Fruit fly (Drosophila melanogaster) whole organism, prepupa: ENCODE results near the gene CG5359.

ENCODE experiments used
- CG10669 ChIP-seq: fragments of 200-800 bp; sonication (Bioruptor generic); optimal IDR thresholded peaks from 3 replicates; lab custom pipeline; 2018; ENCODE audit warnings: missing biosample characterization, mild to moderate bottlenecking, missing genetic modification characterization, moderate library complexity
- CG11294 ChIP-seq: fragments of 200-800 bp; sonication (Bioruptor generic); IDR thresholded peaks from 2 replicates; pipeline ENCODE4 v1.3.6; 2022; ENCODE audit warnings: missing biosample characterization, missing genetic modification characterization
- CG15336 ChIP-seq: fragments of 200-800 bp; sonication (Bioruptor generic); IDR thresholded peaks from 2 replicates; pipeline ENCODE4 v1.3.6; 2022; ENCODE audit warnings: missing biosample characterization, missing genetic modification characterization
- CG1621 ChIP-seq: fragments of 200-800 bp; sonication (Bioruptor generic); optimal IDR thresholded peaks from 3 replicates; lab custom pipeline; 2018; ENCODE audit warnings: missing biosample characterization, mild to moderate bottlenecking, missing genetic modification characterization
- CG16779 ChIP-seq: fragments of 200-800 bp; sonication (Bioruptor generic); optimal IDR thresholded peaks from 3 replicates; lab custom pipeline; 2017; ENCODE audit warnings: missing biosample characterization, mild to moderate bottlenecking, missing genetic modification characterization
- CG31627 ChIP-seq: fragments of 200-800 bp; sonication (Bioruptor generic); optimal IDR thresholded peaks from 3 replicates; lab custom pipeline; 2016; ENCODE audit warnings: missing biosample characterization, missing genetic modification characterization
- CG34406 ChIP-seq: fragments of 200-800 bp; sonication (Bioruptor generic); optimal IDR thresholded peaks from 3 replicates; lab custom pipeline; 2016; ENCODE audit warnings: missing biosample characterization, missing genetic modification characterization
- CG3919 ChIP-seq: fragments of 200-800 bp; sonication (Bioruptor generic); optimal IDR thresholded peaks from 3 replicates; lab custom pipeline; 2016; ENCODE audit warnings: missing biosample characterization, missing genetic modification characterization
- CG4318 ChIP-seq: fragments of 200-800 bp; sonication (Bioruptor generic); optimal IDR thresholded peaks from 3 replicates; lab custom pipeline; 2017; ENCODE audit warnings: missing biosample characterization, mild to moderate bottlenecking, missing genetic modification characterization
- CG6163 ChIP-seq: fragments of 200-800 bp; sonication (Bioruptor generic); IDR thresholded peaks from 3 replicates; pipeline ENCODE4 v1.3.6; 2022; ENCODE audit warnings: missing biosample characterization, missing genetic modification characterization
- CG6792 ChIP-seq: fragments of 200-800 bp; sonication (Bioruptor generic); optimal IDR thresholded peaks from 3 replicates; lab custom pipeline; 2016; ENCODE audit warnings: missing biosample characterization, missing genetic modification characterization
- CG6808 ChIP-seq: fragments of 200-800 bp; sonication (Bioruptor generic); optimal IDR thresholded peaks from 3 replicates; lab custom pipeline; 2017; ENCODE audit warnings: missing biosample characterization, missing genetic modification characterization, mild to moderate bottlenecking, moderate library complexity, missing genetic modification reagents
- CG6854 ChIP-seq: fragments of 200-800 bp; sonication (Bioruptor generic); optimal IDR thresholded peaks from 2 replicates; lab custom pipeline; 2017; ENCODE audit warnings: missing biosample characterization, mild to moderate bottlenecking, missing genetic modification characterization
- CG7368 ChIP-seq: fragments of 200-800 bp; sonication (Bioruptor generic); optimal IDR thresholded peaks from 3 replicates; lab custom pipeline; 2016; ENCODE audit warnings: missing biosample characterization, missing genetic modification characterization
- CG8119 ChIP-seq: fragments of 200-800 bp; sonication (Bioruptor generic); IDR thresholded peaks from 3 replicates; pipeline ENCODE4 v1.3.6; 2022; ENCODE audit warnings: missing biosample characterization, missing genetic modification characterization
- CG8319 ChIP-seq: fragments of 200-800 bp; sonication (Bioruptor generic); optimal IDR thresholded peaks from 3 replicates; lab custom pipeline; 2016; ENCODE audit warnings: missing biosample characterization, missing genetic modification characterization
- CG8632 ChIP-seq: fragments of 200-800 bp; sonication (Bioruptor generic); optimal IDR thresholded peaks from 3 replicates; lab custom pipeline; 2016; ENCODE audit warnings: missing biosample characterization, missing genetic modification characterization
- CG9139 ChIP-seq: fragments of 200-800 bp; sonication (Bioruptor generic); optimal IDR thresholded peaks from 3 replicates; lab custom pipeline; 2017; ENCODE audit warnings: missing biosample characterization, mild to moderate bottlenecking, missing genetic modification characterization
- Eip78C ChIP-seq: fragments of 200-800 bp; sonication (Bioruptor generic); peaks from one replicate; lab custom pipeline; 2016; ENCODE audit warnings: missing biosample characterization, missing genetic modification characterization
- Hr38 ChIP-seq: sonication (Bioruptor generic); optimal IDR thresholded peaks from 2 replicates; lab custom pipeline; 2016; ENCODE audit warnings: missing biosample characterization, missing genetic modification characterization
- Hr39 ChIP-seq: fragments of 200-800 bp; sonication (Bioruptor generic); optimal IDR thresholded peaks from 2 replicates; lab custom pipeline; 2016; ENCODE audit warnings: missing biosample characterization, missing genetic modification characterization
- Lpt ChIP-seq: fragments of 200-800 bp; sonication (Bioruptor generic); optimal IDR thresholded peaks from 3 replicates; lab custom pipeline; 2016; ENCODE audit warnings: missing biosample characterization, missing genetic modification characterization
- Met ChIP-seq: fragments of 200-800 bp; sonication (Bioruptor generic); optimal IDR thresholded peaks from 3 replicates; lab custom pipeline; 2016; ENCODE audit warnings: missing biosample characterization, missing genetic modification characterization
- OdsH ChIP-seq: fragments of 200-800 bp; sonication (Bioruptor generic); optimal IDR thresholded peaks from 3 replicates; lab custom pipeline; 2016; ENCODE audit warnings: missing biosample characterization, missing genetic modification characterization
- Smox ChIP-seq: fragments of 200-800 bp; sonication (Bioruptor generic); optimal IDR thresholded peaks from 3 replicates; lab custom pipeline; 2016; ENCODE audit warnings: missing biosample characterization, missing genetic modification characterization
- Sox102F ChIP-seq: fragments of 200-800 bp; sonication (Bioruptor generic); optimal IDR thresholded peaks from 2 replicates; lab custom pipeline; 2016; ENCODE audit warnings: missing biosample characterization, mild to moderate bottlenecking, missing genetic modification characterization
- Sox14 ChIP-seq: fragments of 200-800 bp; sonication (Bioruptor generic); optimal IDR thresholded peaks from 3 replicates; lab custom pipeline; 2016; ENCODE audit warnings: missing biosample characterization, missing genetic modification characterization
- achi ChIP-seq: fragments of 200-800 bp; sonication (Bioruptor generic); optimal IDR thresholded peaks from 3 replicates; lab custom pipeline; 2016; ENCODE audit warnings: missing biosample characterization, missing genetic modification characterization
- acj6 ChIP-seq: fragments of 200-800 bp; sonication (Bioruptor generic); optimal IDR thresholded peaks from 3 replicates; lab custom pipeline; 2016; ENCODE audit warnings: missing biosample characterization, missing genetic modification characterization
- cyc ChIP-seq: fragments of 200-800 bp; sonication (Bioruptor generic); optimal IDR thresholded peaks from 3 replicates; lab custom pipeline; 2016; ENCODE audit warnings: missing biosample characterization, missing genetic modification characterization
- dac ChIP-seq: fragments of 200-800 bp; sonication (Bioruptor generic); optimal IDR thresholded peaks from 2 replicates; lab custom pipeline; 2017; ENCODE audit warnings: missing biosample characterization, mild to moderate bottlenecking, missing genetic modification characterization
- dsx ChIP-seq: fragments of 200-800 bp; optimal IDR thresholded peaks from 3 replicates; lab custom pipeline; 2019; ENCODE audit warnings: missing biosample characterization, mild to moderate bottlenecking, missing genetic modification characterization, moderate library complexity; ENCODE audit not compliant: poor library complexity, severe bottlenecking
- eg ChIP-seq: fragments of 200-800 bp; sonication (Bioruptor generic); IDR thresholded peaks from 3 replicates; pipeline ENCODE4 v1.3.6; 2022; ENCODE audit warnings: missing biosample characterization, missing genetic modification characterization
- esn ChIP-seq: fragments of 200-800 bp; sonication (Bioruptor generic); optimal IDR thresholded peaks from 2 replicates; lab custom pipeline; 2016; ENCODE audit warnings: missing biosample characterization, mild to moderate bottlenecking, missing genetic modification characterization, moderate library complexity
- fd59A ChIP-seq: fragments of 200-800 bp; sonication (Bioruptor generic); optimal IDR thresholded peaks from 2 replicates; lab custom pipeline; 2017; ENCODE audit warnings: missing biosample characterization, mild to moderate bottlenecking, missing genetic modification characterization, missing genetic modification reagents
- fkh ChIP-seq: fragments of 200-800 bp; sonication (Bioruptor generic); optimal IDR thresholded peaks from 3 replicates; lab custom pipeline; 2017; ENCODE audit warnings: missing biosample characterization, mild to moderate bottlenecking, missing genetic modification characterization, moderate library complexity
- net ChIP-seq: fragments of 200-800 bp; sonication (Bioruptor generic); optimal IDR thresholded peaks from 3 replicates; lab custom pipeline; 2016; ENCODE audit warnings: missing biosample characterization, missing genetic modification characterization
- pdm3 ChIP-seq: fragments of 200-800 bp; sonication (Bioruptor generic); optimal IDR thresholded peaks from 3 replicates; lab custom pipeline; 2016; ENCODE audit warnings: missing biosample characterization, missing genetic modification characterization
- salr ChIP-seq, 2 experiments: fragments of 200-800 bp; sonication (Bioruptor generic); optimal IDR thresholded peaks; 3 replicates each; lab custom pipeline; 2016 to 2018; ENCODE audit warnings: missing biosample characterization in 2 of 2, missing genetic modification characterization in 2 of 2, mild to moderate bottlenecking in 1 of 2
- spab ChIP-seq: fragments of 200-800 bp; sonication (Bioruptor generic); optimal IDR thresholded peaks from 2 replicates; lab custom pipeline; 2017; ENCODE audit warnings: missing biosample characterization, mild to moderate bottlenecking, missing genetic modification characterization, missing genetic modification reagents
- ss ChIP-seq, 2 experiments: fragments of 200-800 bp; sonication (Bioruptor generic); optimal IDR thresholded peaks; 2 replicates in 1 of 2; 3 replicates in 1 of 2; lab custom pipeline; 2017 to 2018; ENCODE audit warnings: mild to moderate bottlenecking in 2 of 2, missing biosample characterization in 2 of 2, missing genetic modification characterization in 2 of 2, moderate library complexity in 1 of 2
- topi ChIP-seq: fragments of 200-800 bp; sonication (Bioruptor generic); optimal IDR thresholded peaks from 3 replicates; lab custom pipeline; 2016; ENCODE audit warnings: missing biosample characterization, missing genetic modification characterization
- vri ChIP-seq: fragments of 200-800 bp; sonication (Bioruptor generic); optimal IDR thresholded peaks from 3 replicates; lab custom pipeline; 2016; ENCODE audit warnings: missing biosample characterization, mild to moderate bottlenecking, missing genetic modification characterization

The CG5359 gene

DNA sequence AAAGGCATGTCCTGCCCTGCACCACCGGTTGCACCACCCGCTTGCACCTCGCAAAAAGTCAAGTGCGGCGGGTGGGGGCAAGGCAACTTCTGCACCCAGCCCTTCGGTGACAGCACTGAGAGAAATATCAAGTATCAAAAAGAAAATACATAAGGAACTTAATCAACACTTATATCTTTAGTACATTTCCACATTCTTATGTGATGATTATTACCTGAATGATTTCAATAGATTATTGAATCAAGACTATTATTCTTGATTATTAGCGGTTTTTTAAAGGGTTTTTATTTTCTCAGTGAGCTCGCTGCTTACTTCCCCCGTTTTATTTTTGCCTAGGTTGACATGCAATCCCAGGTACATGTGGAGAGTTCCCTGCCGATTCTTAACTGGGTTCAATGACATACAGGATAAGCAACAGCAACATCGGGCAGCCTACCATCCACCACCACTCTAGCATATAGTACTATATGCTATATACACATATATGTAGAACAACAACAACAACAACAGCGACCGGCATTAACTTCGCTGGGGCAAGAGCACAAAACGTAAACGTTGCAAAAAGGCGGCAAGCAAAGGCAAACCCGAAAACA lies 34.9 kb downstream of the CG5359 start (continued):
- TF ChIP-seq CG8632 = peak; percentile 53
- peak; percentile 6 for TF ChIP-seq Smox
- peak; percentile 67 for TF ChIP-seq CG6792 (GFP tag; lab: Kevin White, UChicago)
- peak; percentile 38 for TF ChIP-seq topi
- no peak for TF ChIP-seq fkh (GFP tag; lab: Kevin White, UChicago)
- TF ChIP-seq Hr38 = no peak
- peak; percentile 51; the same call in 1 of the 2 replicates for TF ChIP-seq CG15336 (GFP tag; lab: Robert Waterston, UW)
- peak; percentile 41 for TF ChIP-seq CG34406 (GFP tag; lab: Kevin White, UChicago)
- peak; percentile 19 for TF ChIP-seq Sox102F (GFP tag; lab: Kevin White, UChicago)

DNA sequence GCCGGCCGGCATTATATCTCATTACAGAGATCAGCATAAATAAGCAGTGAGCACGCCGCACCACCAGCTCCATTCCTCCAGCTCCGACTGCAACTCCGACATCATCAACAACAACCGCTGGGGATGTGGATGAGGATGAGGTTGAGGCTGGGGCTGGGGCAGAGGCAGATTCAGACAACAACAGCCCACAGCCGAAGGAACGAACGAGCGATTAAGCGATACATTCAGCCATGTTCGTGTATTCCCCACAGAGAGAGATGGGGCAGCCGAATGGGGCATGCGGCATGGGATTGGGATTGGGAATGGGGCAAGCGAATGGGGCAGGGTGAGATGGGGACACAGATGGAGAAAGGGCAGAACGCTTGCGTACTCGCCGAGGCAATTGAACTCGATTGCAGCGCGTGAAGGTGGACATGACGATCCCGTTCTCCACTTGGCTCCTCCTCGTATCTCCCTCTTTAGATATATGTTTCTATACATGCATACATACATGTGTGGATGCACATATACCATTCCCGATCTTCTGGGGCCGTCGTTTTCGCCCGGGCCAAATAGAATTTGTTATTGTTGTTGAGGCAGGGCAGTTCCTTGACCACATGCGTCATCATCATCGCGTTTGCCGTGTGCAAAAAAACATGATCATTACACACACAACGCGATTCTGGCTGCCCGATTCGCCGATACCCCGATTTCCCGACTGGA lies 36.3 kb downstream of the CG5359 start:
- TF ChIP-seq CG16779 = no peak
- TF ChIP-seq CG31627 (GFP tag; lab: Kevin White, UChicago) = no peak
- TF ChIP-seq dsx (GFP tag; lab: Kevin White, UChicago) = peak; percentile 38
- TF ChIP-seq CG6854 = peak; percentile 51
- TF ChIP-seq CG6163 (GFP tag; lab: Robert Waterston, UW) = 0 out of 3 replicates have a peak, but pooled peaks have one; percentile 32
- peak; percentile 17 for TF ChIP-seq Eip78C (GFP tag; lab: Kevin White, UChicago)
- no peak for TF ChIP-seq fd59A
- TF ChIP-seq vri (GFP tag; lab: Kevin White, UChicago) = no peak
- TF ChIP-seq ss (GFP tag; optimal IDR thresholded peaks at IDR 0.05; lab: Kevin White, UChicago) = peak in 1 of 2 experiments; percentile 45
- TF ChIP-seq CG6808 = peak; percentile 12
- no peak for TF ChIP-seq dac (GFP tag; lab: Kevin White, UChicago)

DNA sequence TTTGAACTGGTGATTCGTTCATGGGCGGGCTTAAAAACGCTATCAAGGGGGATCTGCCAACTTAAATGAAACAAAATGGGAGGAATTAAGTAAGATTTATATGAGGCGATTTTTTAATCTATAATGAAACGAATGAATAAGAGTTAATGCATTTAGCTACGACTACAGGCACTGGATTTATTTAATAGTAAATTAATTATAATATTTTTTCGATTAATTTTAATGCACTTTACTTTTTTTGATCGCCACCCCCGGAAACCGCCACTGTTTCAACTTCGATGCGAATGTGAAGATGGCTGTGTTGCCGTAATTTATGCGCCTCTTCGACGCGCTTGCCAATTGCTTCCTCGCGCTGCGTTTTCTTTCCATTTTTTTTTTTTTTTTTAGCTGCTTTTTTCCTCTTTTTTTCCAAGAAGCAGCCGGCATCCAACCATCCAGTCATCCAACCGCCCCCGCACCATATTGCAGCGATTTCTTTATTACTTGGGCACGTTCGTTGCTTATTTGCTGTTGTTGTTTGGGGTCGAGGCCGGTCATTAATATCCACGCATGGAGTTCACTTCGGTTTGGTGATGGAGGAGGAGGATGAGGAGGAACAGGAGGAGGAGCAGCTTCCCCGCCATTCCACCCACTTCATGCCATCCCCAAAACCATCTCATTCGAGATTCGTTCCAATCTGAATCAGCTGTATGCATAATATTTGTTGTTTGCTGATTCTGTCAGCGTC lies 37.7 kb downstream of the CG5359 start:
- TF ChIP-seq eg (GFP tag; lab: Robert Waterston, UW) (peak; percentile 54; the same call in 2 of the 3 replicates), spab (GFP tag; lab: Kevin White, UChicago) (peak; percentile 85), CG6163 (GFP tag; lab: Robert Waterston, UW) (peak; percentile 64; the same call in 2 of the 3 replicates), OdsH (GFP tag; lab: Kevin White, UChicago) (peak; percentile 71), CG3919 (GFP tag; lab: Kevin White, UChicago) (peak; percentile 69), achi (peak; percentile 65), CG1621 (tag; lab: Kevin White, UChicago) (peak; percentile 56), acj6 (GFP tag; lab: Kevin White, UChicago) (peak; percentile 70), CG10669 (peak; percentile 85), dsx (GFP tag; lab: Kevin White, UChicago) (peak; percentile 82), cyc (GFP tag; lab: Kevin White, UChicago) (peak; percentile 49), CG9139 (GFP tag; lab: Kevin White, UChicago) (peak; percentile 85), Lpt (peak; percentile 24), CG31627 (GFP tag; lab: Kevin White, UChicago) (peak; percentile 35), pdm3 (GFP tag; lab: Kevin White, UChicago) (peak; percentile 51), CG8119 (GFP tag; lab: Robert Waterston, UW) (peak; percentile 68), Sox14 (peak; percentile 1), CG11294 (GFP tag; lab: Robert Waterston, UW) (no peak; the same call in 1 of the 2 replicates), CG15336 (GFP tag; lab: Robert Waterston, UW) (peak; percentile 41; the same call in 1 of the 2 replicates), CG6808 (peak; percentile 85), Hr38 (no peak), topi (peak; percentile 55), CG8319 (peak; percentile 41), Hr39 (no peak), CG4318 (peak; percentile 47), salr (GFP tag; optimal IDR thresholded peaks at IDR 0.05; lab: Kevin White, UChicago) (peak; percentile 54 to 68), vri (GFP tag; lab: Kevin White, UChicago) (peak; percentile 77), Met (GFP tag; lab: Kevin White, UChicago) (peak; percentile 35), ss (GFP tag; optimal IDR thresholded peaks at IDR 0.05; lab: Kevin White, UChicago) (peak; percentile 83 to 85), net (peak; percentile 51), esn (GFP tag; lab: Kevin White, UChicago) (peak; percentile 43), CG16779 (peak; percentile 75), CG7368 (GFP tag; lab: Kevin White, UChicago) (peak; percentile 44)
